Worm (Caenorhabditis elegans) whole organism, L3 larva: ENCODE results near the gene lgc-11.

Experiments used
- R02D3.7 ChIP-seq: fragments of 150-350 bp; optimal IDR thresholded peaks from 2 replicates; lab custom pipeline; 2014; ENCODE audit warnings: missing biosample characterization, missing genetic modification characterization
- ama-1 ChIP-seq: fragments of 150-350 bp; optimal IDR thresholded peaks from 2 replicates; lab custom pipeline; 2018
- ceh-16 ChIP-seq: sonication (generic microtip); optimal IDR thresholded peaks from 2 replicates; lab custom pipeline; 2017; ENCODE audit warnings: missing biosample characterization, missing genetic modification characterization
- ceh-28 ChIP-seq: fragments of 150-350 bp; optimal IDR thresholded peaks from 2 replicates; lab custom pipeline; 2014; ENCODE audit warnings: missing biosample characterization, missing genetic modification reagents, missing genetic modification characterization
- ceh-9 ChIP-seq: sonication (generic microtip); optimal IDR thresholded peaks from 2 replicates; lab custom pipeline; 2018; ENCODE audit warnings: missing biosample characterization, missing genetic modification characterization
- daf-12 ChIP-seq: fragments of 150-350 bp; optimal IDR thresholded peaks from 2 replicates; lab custom pipeline; 2014; ENCODE audit warnings: missing biosample characterization, missing genetic modification reagents, missing genetic modification characterization
- egl-27 ChIP-seq: sonication (generic microtip); optimal IDR thresholded peaks from 4 replicates; lab custom pipeline; 2017; ENCODE audit warnings: missing biosample characterization, missing genetic modification reagents, missing genetic modification characterization
- egl-5 ChIP-seq: fragments of 150-350 bp; optimal IDR thresholded peaks from 2 replicates; lab custom pipeline; 2017; ENCODE audit warnings: missing biosample characterization, missing genetic modification reagents, missing genetic modification characterization, inconsistent platforms
- elt-2 ChIP-seq: sonication (generic microtip); optimal IDR thresholded peaks from 2 replicates; lab custom pipeline; 2016; ENCODE audit warnings: missing genetic modification reagents, mild to moderate bottlenecking, missing genetic modification characterization, missing compliant biosample characterization
- elt-3 ChIP-seq, 3 experiments: fragments of 150-350 bp in 1 of 3; sonication (generic microtip) in 2 of 3; optimal IDR thresholded peaks; 2 replicates in 2 of 3; 4 replicates in 1 of 3; lab custom pipeline; 2014 to 2017; ENCODE audit warnings: missing biosample characterization in 3 of 3, missing genetic modification characterization in 3 of 3
- fkh-10 ChIP-seq: sonication (generic microtip); optimal IDR thresholded peaks from 2 replicates; lab custom pipeline; 2017; ENCODE audit warnings: missing biosample characterization, missing genetic modification reagents, missing genetic modification characterization
- fkh-2 ChIP-seq: fragments of 150-350 bp; optimal IDR thresholded peaks from 2 replicates; lab custom pipeline; 2014; ENCODE audit warnings: missing biosample characterization, missing genetic modification reagents, missing genetic modification characterization
- fos-1 ChIP-seq: fragments of 150-350 bp; optimal IDR thresholded peaks from 2 replicates; lab custom pipeline; 2014; ENCODE audit warnings: missing biosample characterization, missing genetic modification characterization
- hmg-11 ChIP-seq: sonication (generic microtip); optimal IDR thresholded peaks from 2 replicates; lab custom pipeline; 2016; ENCODE audit warnings: missing genetic modification characterization, missing compliant biosample characterization
- jun-1 ChIP-seq: fragments of 150-350 bp; optimal IDR thresholded peaks from 2 replicates; lab custom pipeline; 2014; ENCODE audit warnings: missing biosample characterization, missing genetic modification reagents, missing genetic modification characterization
- lin-15B ChIP-seq: fragments of 150-350 bp; optimal IDR thresholded peaks from 2 replicates; lab custom pipeline; 2014; ENCODE audit warnings: missing biosample characterization, missing genetic modification characterization
- lin-39 ChIP-seq: fragments of 150-350 bp; optimal IDR thresholded peaks from 2 replicates; lab custom pipeline; 2018; ENCODE audit warnings: missing biosample characterization, missing genetic modification reagents, missing genetic modification characterization
- lsy-12 ChIP-seq: sonication (generic microtip); optimal IDR thresholded peaks from 2 replicates; lab custom pipeline; 2016; ENCODE audit warnings: mild to moderate bottlenecking, missing genetic modification characterization, missing compliant biosample characterization
- mdl-1 ChIP-seq: fragments of 150-350 bp; optimal IDR thresholded peaks from 2 replicates; lab custom pipeline; 2014; ENCODE audit warnings: missing biosample characterization, missing genetic modification characterization
- mml-1 ChIP-seq: fragments of 150-350 bp; sonication (generic microtip); optimal IDR thresholded peaks from 3 replicates; lab custom pipeline; 2014; ENCODE audit warnings: missing biosample characterization, missing genetic modification characterization
- nfya-1 ChIP-seq: sonication (generic microtip); optimal IDR thresholded peaks from 2 replicates; lab custom pipeline; 2017; ENCODE audit warnings: missing genetic modification characterization, mild to moderate bottlenecking, missing compliant biosample characterization, antibody characterized with exemption, moderate library complexity; ENCODE audit not compliant: insufficient read depth
- nhr-11 ChIP-seq: fragments of 150-350 bp; optimal IDR thresholded peaks from 2 replicates; lab custom pipeline; 2014; ENCODE audit warnings: missing biosample characterization, missing genetic modification characterization
- nhr-12 ChIP-seq: fragments of 150-350 bp; optimal IDR thresholded peaks from 2 replicates; lab custom pipeline; 2014; ENCODE audit warnings: missing biosample characterization, missing genetic modification characterization
- nhr-23 ChIP-seq: fragments of 150-350 bp; optimal IDR thresholded peaks from 2 replicates; lab custom pipeline; 2014; ENCODE audit warnings: missing biosample characterization, missing genetic modification reagents, missing genetic modification characterization
- nhr-237 ChIP-seq: fragments of 150-350 bp; optimal IDR thresholded peaks from 2 replicates; lab custom pipeline; 2014; ENCODE audit warnings: missing biosample characterization, missing genetic modification characterization
- nhr-25 ChIP-seq: sonication (generic microtip); optimal IDR thresholded peaks from 2 replicates; lab custom pipeline; 2017; ENCODE audit warnings: missing biosample characterization, missing genetic modification characterization
- nhr-43 ChIP-seq: sonication (generic microtip); optimal IDR thresholded peaks from 2 replicates; lab custom pipeline; 2016; ENCODE audit warnings: mild to moderate bottlenecking, missing genetic modification characterization, missing compliant biosample characterization; ENCODE audit not compliant: poor library complexity, severe bottlenecking
- nhr-67 ChIP-seq: fragments of 150-350 bp; optimal IDR thresholded peaks from 2 replicates; lab custom pipeline; 2014; ENCODE audit warnings: missing biosample characterization, missing genetic modification characterization
- nhr-76 ChIP-seq: fragments of 150-350 bp; sonication (generic microtip); optimal IDR thresholded peaks from 5 replicates; lab custom pipeline; 2014; ENCODE audit warnings: missing biosample characterization, missing genetic modification characterization
- nhr-77 ChIP-seq: fragments of 150-350 bp; optimal IDR thresholded peaks from 2 replicates; lab custom pipeline; 2014; ENCODE audit warnings: missing biosample characterization, missing genetic modification characterization
- pha-4 ChIP-seq: fragments of 150-350 bp; optimal IDR thresholded peaks from 2 replicates; lab custom pipeline; 2014; ENCODE audit warnings: missing biosample characterization, missing genetic modification reagents, missing genetic modification characterization
- pqm-1 ChIP-seq: fragments of 150-350 bp; optimal IDR thresholded peaks from 2 replicates; lab custom pipeline; 2017; ENCODE audit warnings: missing biosample characterization, missing genetic modification characterization, inconsistent platforms
- sea-2 ChIP-seq: fragments of 150-350 bp; sonication (generic microtip); optimal IDR thresholded peaks from 4 replicates; lab custom pipeline; 2014; ENCODE audit warnings: missing biosample characterization, missing genetic modification reagents, missing genetic modification characterization
- skn-1 ChIP-seq: fragments of 150-350 bp; optimal IDR thresholded peaks from 2 replicates; lab custom pipeline; 2014; ENCODE audit warnings: missing biosample characterization, missing genetic modification characterization
- snpc-4 ChIP-seq: fragments of 150-350 bp; optimal IDR thresholded peaks from 2 replicates; lab custom pipeline; 2014; ENCODE audit warnings: missing biosample characterization, missing genetic modification characterization
- unc-39 ChIP-seq: sonication (generic microtip); optimal IDR thresholded peaks from 4 replicates; lab custom pipeline; 2017; ENCODE audit warnings: missing biosample characterization, missing genetic modification characterization
- unc-62 ChIP-seq: fragments of 150-350 bp; sonication (generic microtip); optimal IDR thresholded peaks from 4 replicates; lab custom pipeline; 2014; ENCODE audit warnings: missing biosample characterization, missing genetic modification reagents, missing genetic modification characterization
- ztf-11 ChIP-seq: fragments of 150-350 bp; optimal IDR thresholded peaks from 2 replicates; lab custom pipeline; 2014; ENCODE audit warnings: missing biosample characterization, missing genetic modification characterization

lgc-11 gene

ce11 chrX:7474968-7475433 lies 31.4 kb downstream of the lgc-11 start, which contains the start of gene coh-1:
Gene coh-1 (minus strand): TSS chrX:7475018.
- TF ChIP-seq skn-1 (tag; lab: Kevin White, UChicago) (peak; percentile 1), nhr-25 (peak; percentile 68), lin-15B (tag; lab: Kevin White, UChicago) (peak; percentile 45), ztf-11 (no peak), egl-5 (tag; lab: Kevin White, UChicago) (peak; percentile 31), nhr-43 (peak; percentile 33), nfya-1 (tag; lab: Kevin White, UChicago) (peak; percentile 77), hmg-11 (tag; lab: Kevin White, UChicago) (peak; percentile 87), lsy-12 (tag; lab: Kevin White, UChicago) (no peak), pha-4 (tag; lab: Kevin White, UChicago) (peak; percentile 63), mml-1 (tag; lab: Kevin White, UChicago) (no peak), daf-12 (tag; lab: Kevin White, UChicago) (no peak), unc-62 (no peak), nhr-77 (tag; lab: Kevin White, UChicago) (no peak), ceh-28 (peak; percentile 8), lin-39 (tag; lab: Kevin White, UChicago) (peak; percentile 78), ceh-16 (no peak), nhr-23 (peak; percentile 77), snpc-4 (peak; percentile 37), elt-2 (tag; lab: Kevin White, UChicago) (peak; percentile 23), R02D3.7 (no peak), jun-1 (tag; lab: Kevin White, UChicago) (peak; percentile 38)

DNA sequence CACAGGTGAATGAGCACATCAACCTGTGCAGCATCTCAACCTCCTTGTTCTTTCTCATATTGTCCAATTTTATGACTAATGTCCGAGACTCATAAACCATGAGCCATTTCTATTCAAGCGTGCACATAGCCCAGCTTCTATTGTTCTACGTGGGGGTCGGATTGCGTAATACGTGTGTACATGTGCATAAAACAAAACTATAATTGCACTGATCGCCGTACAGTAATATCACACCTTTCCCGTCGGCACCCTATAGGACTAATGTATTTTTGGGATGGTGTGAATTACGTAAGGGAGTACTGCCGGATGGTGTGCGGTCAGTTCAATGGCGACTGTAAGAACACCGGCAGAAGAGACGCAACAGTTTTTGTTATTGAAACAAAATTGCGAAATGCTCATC lies 36.5 kb downstream of the lgc-11 start:
- TF ChIP-seq nhr-12 (no peak), ztf-11 (no peak), mdl-1 (tag; lab: Kevin White, UChicago) (no peak), fkh-2 (tag; lab: Kevin White, UChicago) (no peak), mml-1 (tag; lab: Kevin White, UChicago) (no peak), sea-2 (GFP tag; lab: Kevin White, UChicago) (no peak), nhr-67 (tag; lab: Kevin White, UChicago) (no peak), ceh-16 (no peak), nhr-43 (no peak), elt-3 (tag; optimal IDR thresholded peaks at IDR 0.05; lab: Kevin White, UChicago) (no peak)

DNA sequence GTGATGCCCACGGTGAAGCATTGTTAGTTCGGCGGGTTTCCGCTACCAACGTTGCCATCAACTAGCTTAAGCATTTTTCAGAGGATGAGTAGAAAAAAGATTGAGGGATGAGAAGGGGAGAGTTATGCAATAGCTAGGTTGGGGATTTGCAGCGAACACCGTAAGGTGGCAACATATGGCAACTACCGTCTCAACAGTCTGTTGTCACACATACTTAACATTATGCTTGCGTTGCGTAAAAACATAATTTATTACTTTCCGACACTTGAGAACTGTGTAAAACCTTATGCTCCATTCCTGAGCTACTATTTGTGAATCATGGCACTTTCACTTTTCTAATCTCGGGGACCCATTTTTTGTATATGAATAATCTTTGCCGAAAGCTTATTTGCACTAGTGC lies 39.8 kb downstream of the lgc-11 start:
- TF ChIP-seq nhr-76 (tag; lab: Kevin White, UChicago): no peak
- no peak for TF ChIP-seq lsy-12 (tag; lab: Kevin White, UChicago)

DNA sequence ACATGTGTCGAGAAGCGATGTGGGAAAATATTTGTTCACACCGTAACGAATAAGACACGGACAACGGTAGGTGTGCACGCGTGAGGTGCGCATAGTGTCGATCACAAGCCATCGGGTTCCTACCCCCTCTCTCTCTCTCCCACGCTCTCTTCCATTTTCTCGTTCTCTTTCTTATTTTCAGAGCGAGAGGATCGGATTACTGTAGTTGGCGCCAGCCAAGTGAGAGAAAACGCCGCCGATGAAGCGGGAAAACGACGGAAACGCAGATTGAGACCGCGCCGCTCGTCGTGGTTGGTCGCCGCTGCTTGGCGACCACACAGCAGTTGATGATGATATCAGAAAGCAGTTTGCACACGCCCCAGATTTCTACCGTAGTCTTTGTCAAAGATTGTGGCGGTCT lies 42.0 kb downstream of the lgc-11 start:
- TF ChIP-seq nfya-1 (tag; lab: Kevin White, UChicago): peak; percentile 92
- no peak for TF ChIP-seq nhr-237

DNA sequence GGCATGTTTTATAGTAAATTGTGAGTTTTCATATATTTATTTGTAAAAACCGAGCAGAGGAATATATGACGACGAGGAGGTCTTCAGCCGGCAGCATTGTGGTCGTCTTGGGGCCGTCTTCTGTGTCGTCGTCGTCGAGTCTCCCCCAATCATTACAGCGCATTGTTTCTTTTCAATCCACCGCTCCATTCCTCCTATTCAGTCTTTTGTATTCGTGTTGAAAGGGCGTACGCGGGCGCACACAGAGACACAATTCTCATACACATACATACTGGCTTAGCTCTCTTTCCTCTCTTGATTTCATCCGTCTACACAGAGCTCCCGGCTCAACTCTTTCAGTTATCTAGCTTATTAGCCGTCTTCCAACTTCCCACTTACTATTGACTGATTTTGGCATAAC lies 42.8 kb downstream of the lgc-11 start, which contains the start of gene sox-2:
TSS of gene sox-2 (minus strand) at position 100 of the 400 bp plus-strand sequence.
- TF ChIP-seq nhr-11 (tag; lab: Kevin White, UChicago) (no peak), nfya-1 (tag; lab: Kevin White, UChicago) (no peak), pqm-1 (tag; lab: Kevin White, UChicago) (no peak), mml-1 (tag; lab: Kevin White, UChicago) (no peak), mdl-1 (tag; lab: Kevin White, UChicago) (no peak), ceh-9 (tag; lab: Kevin White, UChicago) (no peak), pha-4 (tag; lab: Kevin White, UChicago) (no peak), egl-27 (tag; lab: Kevin White, UChicago) (no peak), elt-2 (tag; lab: Kevin White, UChicago) (no peak), unc-62 (no peak), fos-1 (tag; lab: Kevin White, UChicago) (no peak), jun-1 (tag; lab: Kevin White, UChicago) (no peak), fkh-10 (GFP tag; lab: Kevin White, UChicago) (no peak), unc-39 (tag; lab: Kevin White, UChicago) (no peak), nhr-23 (no peak), ama-1 (lab: Kevin White, UChicago) (no peak), nhr-43 (no peak)
